Worm (Caenorhabditis elegans) whole organism, young adult: ENCODE data around the gene mec-14.

Experiments used
- B0336.3 ChIP-seq: fragments of 200-800 bp; sonication (Bioruptor generic); IDR thresholded peaks from 2 replicates; pipeline ENCODE4 v1.3.6; 2022; ENCODE audit warnings: missing genetic modification characterization, missing compliant biosample characterization
- F33H1.4 ChIP-seq: fragments of 200-800 bp; sonication (Bioruptor generic); IDR thresholded peaks from 2 replicates; pipeline ENCODE4 v1.3.6; 2022; ENCODE audit warnings: missing genetic modification reagents, missing genetic modification characterization, missing compliant biosample characterization
- F49E8.2 ChIP-seq: sonication (generic microtip); optimal IDR thresholded peaks from 3 replicates; lab custom pipeline; 2017; ENCODE audit warnings: missing genetic modification characterization, mild to moderate bottlenecking, missing compliant biosample characterization, antibody characterized with exemption, moderate library complexity; ENCODE audit not compliant: insufficient read depth
- F57A8.1 ChIP-seq: fragments of 200-800 bp; sonication (Bioruptor generic); optimal IDR thresholded peaks from 2 replicates; lab custom pipeline; 2018; ENCODE audit warnings: mild to moderate bottlenecking, missing genetic modification characterization, moderate library complexity, missing compliant biosample characterization
- T07F8.4 ChIP-seq: sonication (generic microtip); optimal IDR thresholded peaks from 2 replicates; lab custom pipeline; 2016; ENCODE audit warnings: mild to moderate bottlenecking, missing genetic modification characterization, moderate library complexity, missing compliant biosample characterization
- Y53G8AR.9 ChIP-seq: fragments of 200-800 bp; sonication (Bioruptor generic); conservative IDR thresholded peaks from 2 replicates; pipeline ENCODE4 v1.3.6; 2022; ENCODE audit warnings: missing genetic modification reagents, missing genetic modification characterization, missing compliant biosample characterization
- ama-1 ChIP-seq, 3 experiments: fragments of 150-350 bp in 1 of 3; sonication (generic microtip) in 2 of 3; optimal IDR thresholded peaks; 2 replicates each; lab custom pipeline; 2014 to 2018; ENCODE audit warnings: missing biosample characterization in 2 of 3, missing genetic modification characterization in 2 of 3, missing genetic modification reagents in 2 of 3
- athp-1 ChIP-seq: sonication (generic microtip); optimal IDR thresholded peaks from 2 replicates; lab custom pipeline; 2017; ENCODE audit warnings: mild to moderate bottlenecking, missing genetic modification characterization, missing compliant biosample characterization
- attf-6 ChIP-seq: fragments of 200-800 bp; sonication (Bioruptor generic); IDR thresholded peaks from 2 replicates; pipeline ENCODE4 v1.3.6; 2022; ENCODE audit warnings: missing genetic modification reagents, missing genetic modification characterization, missing compliant biosample characterization
- ceh-100 ChIP-seq: fragments of 200-800 bp; sonication (Bioruptor generic); IDR thresholded peaks from 2 replicates; pipeline ENCODE4 v1.3.6; 2022; ENCODE audit warnings: missing genetic modification reagents, missing genetic modification characterization, missing compliant biosample characterization
- ceh-79 ChIP-seq: sonication (generic microtip); optimal IDR thresholded peaks from 2 replicates; lab custom pipeline; 2017; ENCODE audit warnings: mild to moderate bottlenecking, missing genetic modification characterization, missing compliant biosample characterization
- dox-1 ChIP-seq: fragments of 200-800 bp; sonication (Bioruptor generic); IDR thresholded peaks from 2 replicates; pipeline ENCODE4 v1.3.6; 2022; ENCODE audit warnings: missing genetic modification reagents, missing genetic modification characterization, missing compliant biosample characterization
- egl-44 ChIP-seq: fragments of 200-800 bp; sonication (Bioruptor generic); IDR thresholded peaks from 2 replicates; pipeline ENCODE4 v1.3.6; 2022; ENCODE audit warnings: missing genetic modification reagents, missing genetic modification characterization, missing compliant biosample characterization
- ekl-4 ChIP-seq: fragments of 200-800 bp; sonication (Bioruptor generic); IDR thresholded peaks from 2 replicates; pipeline ENCODE4 v1.3.6; 2022; ENCODE audit warnings: missing genetic modification reagents, missing genetic modification characterization, missing compliant biosample characterization
- gei-17 ChIP-seq: fragments of 200-800 bp; sonication (Bioruptor generic); optimal IDR thresholded peaks from 2 replicates; lab custom pipeline; 2018; ENCODE audit warnings: mild to moderate bottlenecking, missing genetic modification characterization, missing compliant biosample characterization
- hlh-12 ChIP-seq: sonication (generic microtip); optimal IDR thresholded peaks from 2 replicates; lab custom pipeline; 2016; ENCODE audit warnings: missing genetic modification characterization, missing compliant biosample characterization
- hlh-26 ChIP-seq: fragments of 200-800 bp; sonication (Bioruptor generic); conservative IDR thresholded peaks from 2 replicates; pipeline ENCODE4 v1.3.6; 2022; ENCODE audit warnings: missing genetic modification reagents, missing genetic modification characterization, missing compliant biosample characterization
- hmg-1.2 ChIP-seq: fragments of 200-800 bp; sonication (Bioruptor generic); IDR thresholded peaks from 2 replicates; pipeline ENCODE4 v1.3.6; 2022; ENCODE audit warnings: missing genetic modification reagents, missing genetic modification characterization, missing compliant biosample characterization
- hrde-1 ChIP-seq: sonication (generic microtip); optimal IDR thresholded peaks from 2 replicates; lab custom pipeline; 2016; ENCODE audit warnings: missing genetic modification characterization, mild to moderate bottlenecking, missing compliant biosample characterization, moderate library complexity, missing genotype, missing genetic modification reagents, borderline replicate concordance
- hsf-1 ChIP-seq: fragments of 200-800 bp; sonication (Bioruptor generic); IDR thresholded peaks from 2 replicates; pipeline ENCODE4 v1.3.6; 2022; ENCODE audit warnings: missing genetic modification reagents, missing genetic modification characterization, missing compliant biosample characterization
- lin-26 ChIP-seq: fragments of 200-800 bp; sonication (Bioruptor generic); IDR thresholded peaks from 2 replicates; pipeline ENCODE4 v1.3.6; 2022; ENCODE audit warnings: missing genetic modification reagents, missing genetic modification characterization, missing compliant biosample characterization
- lin-54 ChIP-seq: fragments of 200-800 bp; sonication (Bioruptor generic); optimal IDR thresholded peaks from 2 replicates; lab custom pipeline; 2018; ENCODE audit warnings: mild to moderate bottlenecking, missing genetic modification characterization, missing compliant biosample characterization
- lsl-1 ChIP-seq: fragments of 200-800 bp; sonication (Bioruptor generic); optimal IDR thresholded peaks from 2 replicates; lab custom pipeline; 2018; ENCODE audit warnings: mild to moderate bottlenecking, missing genetic modification characterization, moderate library complexity, missing compliant biosample characterization
- madf-3 ChIP-seq: fragments of 200-800 bp; sonication (Bioruptor generic); IDR thresholded peaks from 2 replicates; pipeline ENCODE4 v1.3.6; 2022; ENCODE audit warnings: missing genetic modification reagents, missing genetic modification characterization, missing compliant biosample characterization
- madf-6 ChIP-seq: fragments of 200-800 bp; sonication (Bioruptor generic); IDR thresholded peaks from 2 replicates; pipeline ENCODE4 v1.3.6; 2022; ENCODE audit warnings: missing genetic modification reagents, missing genetic modification characterization, missing compliant biosample characterization
- mcd-1 ChIP-seq: fragments of 200-800 bp; sonication (Bioruptor generic); IDR thresholded peaks from 2 replicates; pipeline ENCODE4 v1.3.6; 2022; ENCODE audit warnings: missing genetic modification reagents, missing genetic modification characterization, missing compliant biosample characterization
- nfyb-1 ChIP-seq: fragments of 200-800 bp; sonication (Bioruptor generic); IDR thresholded peaks from 2 replicates; pipeline ENCODE4 v1.3.6; 2022; ENCODE audit warnings: missing genetic modification reagents, missing genetic modification characterization, missing compliant biosample characterization
- pha-4 ChIP-seq: fragments of 150-350 bp; sonication (generic microtip); optimal IDR thresholded peaks from 2 replicates; lab custom pipeline; 2014; ENCODE audit warnings: missing biosample characterization, missing genetic modification reagents, missing genetic modification characterization
- rec-8 ChIP-seq, 2 experiments: sonication (generic microtip); optimal IDR thresholded peaks; 2 replicates each; lab custom pipeline; 2016; ENCODE audit warnings: mild to moderate bottlenecking in 2 of 2, missing genetic modification characterization in 2 of 2, missing genetic modification reagents in 2 of 2, missing genotype in 2 of 2, missing biosample characterization in 1 of 2, missing compliant biosample characterization in 1 of 2, moderate library complexity in 1 of 2
- repo-1 ChIP-seq: sonication (generic microtip); optimal IDR thresholded peaks from 2 replicates; lab custom pipeline; 2017; ENCODE audit warnings: mild to moderate bottlenecking, missing genetic modification characterization, missing compliant biosample characterization
- sea-2 ChIP-seq: fragments of 200-800 bp; sonication (Bioruptor generic); IDR thresholded peaks from 2 replicates; pipeline ENCODE4 v1.3.6; 2022; ENCODE audit warnings: missing genetic modification characterization, missing compliant biosample characterization
- snpc-3.4 ChIP-seq: sonication (generic microtip); optimal IDR thresholded peaks from 2 replicates; lab custom pipeline; 2017; ENCODE audit warnings: missing genetic modification characterization, mild to moderate bottlenecking, missing compliant biosample characterization, antibody characterized with exemption, moderate library complexity, missing genotype, missing genetic modification reagents
- snpc-4 ChIP-seq, 5 experiments: fragments of 150-350 bp in 1 of 5; sonication (generic microtip) in 4 of 5; optimal IDR thresholded peaks; 2 replicates each; lab custom pipeline; 2014 to 2018; ENCODE audit warnings: missing genetic modification characterization in 5 of 5, missing biosample characterization in 3 of 5, antibody characterized with exemption in 2 of 5, mild to moderate bottlenecking in 2 of 5, missing compliant biosample characterization in 2 of 5, missing genotype in 2 of 5, moderate library complexity in 2 of 5, missing genetic modification reagents in 1 of 5
- tbx-9 ChIP-seq: sonication (generic microtip); optimal IDR thresholded peaks from 2 replicates; lab custom pipeline; 2016; ENCODE audit warnings: borderline replicate concordance, missing genetic modification characterization, inconsistent platforms, missing compliant biosample characterization
- tlf-1 ChIP-seq: fragments of 200-800 bp; sonication (Bioruptor generic); optimal IDR thresholded peaks from 2 replicates; lab custom pipeline; 2018; ENCODE audit warnings: mild to moderate bottlenecking, missing genetic modification characterization, missing compliant biosample characterization
- unc-62 ChIP-seq: fragments of 150-350 bp; optimal IDR thresholded peaks from 2 replicates; lab custom pipeline; 2014; ENCODE audit warnings: missing biosample characterization, missing genetic modification reagents, missing genetic modification characterization
- xnd-1 ChIP-seq: sonication (generic microtip); optimal IDR thresholded peaks from 2 replicates; lab custom pipeline; 2016; ENCODE audit warnings: missing genotype, missing genetic modification reagents, missing genetic modification characterization, missing compliant biosample characterization
- zim-3 ChIP-seq: sonication (generic microtip); optimal IDR thresholded peaks from 2 replicates; lab custom pipeline; 2017; ENCODE audit warnings: mild to moderate bottlenecking, missing genetic modification characterization, moderate library complexity, missing compliant biosample characterization

mec-14 gene

ce11 chrIII:7210486-7210885, 17.7 kb upstream of the mec-14 start:
- TF ChIP-seq madf-3 (GFP tag; lab: Robert Waterston, UW) (peak; percentile 42; the same call in 1 of the 2 replicates), gei-17 (GFP tag; lab: Kevin White, UChicago) (no peak), unc-62 (no peak), T07F8.4 (tag; lab: Kevin White, UChicago) (no peak), mcd-1 (GFP tag; lab: Robert Waterston, UW) (0 out of 2 replicates have a peak, but pooled peaks have one; percentile 6)

ce11 chrIII:7209721-7210120, 16.9 kb upstream of the mec-14 start, which contains the start of gene R151.2:
Gene R151.2, plus strand, starts transcription at chrIII:7209967.
- 0 out of 2 replicates have a peak, but pooled peaks have one; percentile 28 for TF ChIP-seq madf-6 (GFP tag; lab: Robert Waterston, UW)
- peak; percentile 53 for TF ChIP-seq lin-54 (GFP tag; lab: Kevin White, UChicago)
- TF ChIP-seq xnd-1 (tag; lab: Kevin White, UChicago): no peak
- TF ChIP-seq repo-1 (tag; lab: Kevin White, UChicago): no peak
- no peak for TF ChIP-seq hlh-12 (tag; lab: Kevin White, UChicago)
- TF ChIP-seq snpc-3.4: peak; percentile 37
- peak; percentile 60 for TF ChIP-seq attf-6 (GFP tag; lab: Robert Waterston, UW)
- TF ChIP-seq hmg-1.2: peak; percentile 24; the same call in 1 of the 2 replicates
- TF ChIP-seq ekl-4 (GFP tag; lab: Robert Waterston, UW): peak; percentile 45; the same call in 1 of the 2 replicates
- TF ChIP-seq unc-62: no peak
- TF ChIP-seq nfyb-1 (GFP tag; lab: Robert Waterston, UW): 0 out of 2 replicates have a peak, but pooled peaks have one; percentile 47
- 0 out of 2 replicates have a peak, but pooled peaks have one; percentile 35 for TF ChIP-seq egl-44
- peak; percentile 24; the same call in 1 of the 2 replicates for TF ChIP-seq ceh-100 (GFP tag; lab: Robert Waterston, UW)
- no peak for TF ChIP-seq zim-3
- TF ChIP-seq ceh-79 (tag; lab: Kevin White, UChicago): no peak
- TF ChIP-seq ama-1 (optimal IDR thresholded peaks at IDR 0.05; lab: Kevin White, UChicago): no peak
- peak in 1 of 2 experiments; percentile 61 for TF ChIP-seq ama-1 (GFP tag; optimal IDR thresholded peaks at IDR 0.05; lab: Kevin White, UChicago)
- no peak for TF ChIP-seq T07F8.4 (tag; lab: Kevin White, UChicago)
- TF ChIP-seq B0336.3 (GFP tag; lab: Robert Waterston, UW): peak; percentile 54
- TF ChIP-seq madf-3 (GFP tag; lab: Robert Waterston, UW): peak; percentile 62; the same call in 1 of the 2 replicates
- 0 out of 2 replicates have a peak, but pooled peaks have one; percentile 5 for TF ChIP-seq hsf-1 (GFP tag; lab: Robert Waterston, UW)
- no peak for TF ChIP-seq snpc-4 (GFP tag; optimal IDR thresholded peaks at IDR 0.05; lab: Kevin White, UChicago)
- TF ChIP-seq snpc-4 (tag; optimal IDR thresholded peaks at IDR 0.05; lab: Kevin White, UChicago): peak in 1 of 4 experiments; percentile 3
- 0 out of 2 replicates have a peak, but pooled peaks have one; percentile 12 for TF ChIP-seq dox-1
- TF ChIP-seq rec-8 (tag; optimal IDR thresholded peaks at IDR 0.05; lab: Kevin White, UChicago): peak in 1 of 2 experiments; percentile 4
- no peak for TF ChIP-seq tbx-9 (tag; lab: Kevin White, UChicago)
- TF ChIP-seq tlf-1: peak; percentile 36
- TF ChIP-seq F49E8.2 (tag; lab: Kevin White, UChicago): peak; percentile 57
- TF ChIP-seq F33H1.4 (GFP tag; lab: Robert Waterston, UW): peak; percentile 38
- no peak for TF ChIP-seq sea-2 (GFP tag; lab: Robert Waterston, UW)
- peak; percentile 6 for TF ChIP-seq F57A8.1 (GFP tag; lab: Kevin White, UChicago)
- peak; percentile 12 for TF ChIP-seq athp-1
- TF ChIP-seq lin-26 (GFP tag; lab: Robert Waterston, UW): 0 out of 2 replicates have a peak, but pooled peaks have one; percentile 39
- no peak for TF ChIP-seq pha-4 (tag; lab: Kevin White, UChicago)
- TF ChIP-seq gei-17 (GFP tag; lab: Kevin White, UChicago): no peak
- 0 out of 2 replicates have a peak, but pooled peaks have one; percentile 26 for TF ChIP-seq Y53G8AR.9 (GFP tag; lab: Robert Waterston, UW)
- TF ChIP-seq hlh-26 (GFP tag; lab: Robert Waterston, UW): no peak
- peak; percentile 77 for TF ChIP-seq hrde-1 (tag; lab: Kevin White, UChicago)
- TF ChIP-seq lsl-1: peak; percentile 42
